Fruit fly (Drosophila melanogaster) whole organism, pupa: Measurements from ENCODE around the gene grn.
A peak's percentile ranks its signal among the peaks of the same experiment; 100 is the strongest.

Experiments
- CG13204 ChIP-seq: fragments of 200-800 bp; sonication (Bioruptor generic); optimal IDR thresholded peaks from 2 replicates; lab custom pipeline; 2018; ENCODE audit warnings: missing biosample characterization, mild to moderate bottlenecking, missing genetic modification characterization, moderate library complexity
- CG14655 ChIP-seq: fragments of 200-800 bp; sonication (Bioruptor generic); optimal IDR thresholded peaks from 3 replicates; lab custom pipeline; 2017; ENCODE audit warnings: mild to moderate bottlenecking, missing biosample characterization, missing genetic modification reagents, missing genetic modification characterization
- CG17806 ChIP-seq: fragments of 200-800 bp; sonication (Bioruptor generic); optimal IDR thresholded peaks from 2 replicates; lab custom pipeline; 2018; ENCODE audit warnings: missing biosample characterization, mild to moderate bottlenecking, missing genetic modification characterization, moderate library complexity
- CG32121 ChIP-seq: fragments of 200-800 bp; sonication (Bioruptor generic); IDR thresholded peaks from 2 replicates; pipeline ENCODE4 v1.3.6; 2022; ENCODE audit warnings: missing biosample characterization, missing genetic modification characterization
- CG4496 ChIP-seq: fragments of 200-800 bp; sonication (Bioruptor generic); IDR thresholded peaks from 3 replicates; pipeline ENCODE4 v1.3.6; 2022; ENCODE audit warnings: missing biosample characterization, missing genetic modification characterization
- CG8301 ChIP-seq: fragments of 200-800 bp; sonication (Bioruptor generic); optimal IDR thresholded peaks from 2 replicates; lab custom pipeline; 2018; ENCODE audit warnings: missing biosample characterization, mild to moderate bottlenecking, missing genetic modification characterization
- CG9948 ChIP-seq: fragments of 200-800 bp; sonication (Bioruptor generic); optimal IDR thresholded peaks from 2 replicates; lab custom pipeline; 2018; ENCODE audit warnings: missing biosample characterization, mild to moderate bottlenecking, missing genetic modification characterization, moderate library complexity
- D1 ChIP-seq: fragments of 200-800 bp; sonication (Bioruptor generic); optimal IDR thresholded peaks from 2 replicates; lab custom pipeline; 2018; ENCODE audit warnings: missing biosample characterization, mild to moderate bottlenecking, missing genetic modification characterization, moderate library complexity
- EcR ChIP-seq: fragments of 200-800 bp; sonication (Bioruptor generic); optimal IDR thresholded peaks from 3 replicates; lab custom pipeline; 2019; ENCODE audit warnings: missing biosample characterization, missing genetic modification characterization, mild to moderate bottlenecking, moderate library complexity, missing genetic modification reagents
- Ets98B ChIP-seq: fragments of 200-800 bp; sonication (Bioruptor generic); IDR thresholded peaks from 2 replicates; pipeline ENCODE4 v1.3.6; 2022; ENCODE audit warnings: missing biosample characterization, missing genetic modification characterization
- Pif1A ChIP-seq: fragments of 200-800 bp; sonication (Bioruptor generic); optimal IDR thresholded peaks from 3 replicates; lab custom pipeline; 2016; ENCODE audit warnings: missing biosample characterization, missing genetic modification characterization
- Pif1B ChIP-seq: fragments of 200-800 bp; sonication (Bioruptor generic); optimal IDR thresholded peaks from 3 replicates; lab custom pipeline; 2016; ENCODE audit warnings: missing biosample characterization, missing genetic modification characterization
- gl ChIP-seq: fragments of 200-800 bp; sonication (Bioruptor generic); optimal IDR thresholded peaks from 2 replicates; lab custom pipeline; 2018; ENCODE audit warnings: missing biosample characterization, mild to moderate bottlenecking, missing genetic modification characterization
- rn ChIP-seq: fragments of 200-800 bp; sonication (Bioruptor generic); IDR thresholded peaks from 2 replicates; pipeline ENCODE4 v1.3.6; 2022; ENCODE audit warnings: missing biosample characterization, missing genetic modification characterization

- TF ChIP-seq D1, result no peak
- TF ChIP-seq Ets98B (GFP tag; lab: Robert Waterston, UW), result no peak
- peak; percentile 30 for TF ChIP-seq CG9948 (tag; lab: Kevin White, UChicago)
- TF ChIP-seq CG4496 (GFP tag; lab: Robert Waterston, UW), result no peak
- peak; percentile 25 for TF ChIP-seq CG17806 (tag; lab: Kevin White, UChicago)
- TF ChIP-seq CG13204 (GFP tag; lab: Kevin White, UChicago), result no peak
- TF ChIP-seq CG32121 (GFP tag; lab: Robert Waterston, UW), result no peak
- peak; percentile 53 for TF ChIP-seq gl (tag; lab: Kevin White, UChicago)
- TF ChIP-seq Pif1A (GFP tag; lab: Kevin White, UChicago), result no peak
- TF ChIP-seq rn (GFP tag; lab: Robert Waterston, UW), result no peak
- TF ChIP-seq Pif1B (GFP tag; lab: Kevin White, UChicago), result no peak
- TF ChIP-seq EcR (GFP tag; lab: Kevin White, UChicago), result no peak
- no peak for TF ChIP-seq CG8301 (tag; lab: Kevin White, UChicago)
- no peak for TF ChIP-seq CG14655
Measured at dm6 chr3R:8164850-8165249, 16.4 kb downstream of the grn start.
